Worm (Caenorhabditis elegans) whole organism, dauer: ENCODE measurements around the gene moc-2.

Experiments
- unc-62 ChIP-seq: sonication (generic microtip); optimal IDR thresholded peaks from 2 replicates; lab custom pipeline; 2017; ENCODE audit warnings: missing biosample characterization, missing genetic modification reagents, missing genetic modification characterization

Gene moc-2

DNA sequence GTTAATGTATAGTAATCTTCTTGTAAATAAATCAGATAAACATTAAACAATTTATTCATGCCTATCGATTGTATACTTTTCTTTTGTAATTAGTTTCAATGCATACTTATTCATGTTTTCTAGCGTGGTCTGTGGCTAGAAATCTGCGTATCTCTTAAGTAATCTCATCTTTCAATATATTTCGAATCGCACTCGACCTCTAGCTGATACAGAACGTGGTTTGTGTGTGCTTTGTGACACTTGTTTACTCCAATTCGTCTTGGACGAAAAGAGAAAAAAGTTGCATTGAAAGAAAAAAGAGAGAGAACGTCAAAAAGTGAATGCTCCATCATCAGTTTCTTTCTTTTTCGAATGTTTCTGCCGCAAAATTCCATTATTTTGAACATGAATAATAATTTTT is 5.5 kb downstream of the moc-2 start:
- no peak for TF ChIP-seq unc-62 (GFP tag; lab: Kevin White, UChicago)

- no peak for TF ChIP-seq unc-62 (GFP tag; lab: Kevin White, UChicago)
Measured at ce11 chrV:6496611-6497158, 7.3 kb downstream of the moc-2 start, which contains the start of gene dgtr-1. Gene dgtr-1 (plus strand): TSS chrV:6497108.

ce11 chrV:6495353-6495752 is 8.6 kb downstream of the moc-2 start:
- no peak for TF ChIP-seq unc-62 (GFP tag; lab: Kevin White, UChicago)

- no peak for TF ChIP-seq unc-62 (GFP tag; lab: Kevin White, UChicago)
Measured at ce11 chrV:6493821-6494220, 10.2 kb downstream of the moc-2 start, which contains the start of gene cpt-6. Gene cpt-6 (minus strand): TSS chrV:6493921.

DNA sequence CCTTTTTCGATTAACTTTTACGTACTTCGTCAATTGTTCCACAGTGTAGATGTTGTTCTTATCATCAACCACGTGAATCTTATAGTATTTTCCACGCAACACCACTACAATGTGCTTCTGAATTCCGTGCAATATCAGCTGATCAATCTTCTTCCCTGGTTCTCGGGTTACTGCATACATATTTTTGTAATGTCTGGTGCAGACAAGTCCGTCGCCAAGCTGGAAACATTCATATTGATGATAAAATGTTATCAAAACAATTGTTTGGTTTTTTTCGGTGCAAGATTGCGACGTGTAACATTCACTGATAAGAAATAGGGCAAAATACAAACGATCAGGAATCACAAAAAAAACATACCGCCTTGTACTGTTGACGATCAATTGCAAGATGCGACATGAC is 11.5 kb downstream of the moc-2 start:
- no peak for TF ChIP-seq unc-62 (GFP tag; lab: Kevin White, UChicago)

DNA sequence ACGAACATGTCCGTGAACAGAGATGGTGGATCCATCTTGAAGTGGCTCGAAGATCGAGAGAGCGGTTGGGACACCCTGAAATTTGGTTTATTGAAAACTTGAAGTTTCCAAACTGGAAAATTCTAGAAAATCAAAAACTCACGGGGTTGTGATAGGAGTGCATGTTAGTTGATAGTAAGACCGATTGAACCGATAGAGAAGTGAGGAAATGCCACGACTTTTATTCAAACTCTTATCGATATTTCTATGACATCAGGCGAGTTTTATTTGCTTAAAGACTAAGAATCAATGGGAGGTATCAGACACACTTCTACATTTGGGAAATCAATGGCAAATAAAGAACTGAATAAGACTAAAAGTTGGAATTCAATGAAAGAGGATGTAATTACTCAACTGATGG is 15.1 kb downstream of the moc-2 start, which contains the start of gene lec-10:
lec-10 (minus strand) TSS at position 272 of the 400 bp plus-strand sequence.
- TF ChIP-seq unc-62 (GFP tag; lab: Kevin White, UChicago), result no peak

ce11 chrV:6487878-6488277 is 16.1 kb downstream of the moc-2 start:
- no peak for TF ChIP-seq unc-62 (GFP tag; lab: Kevin White, UChicago)

- no peak for TF ChIP-seq unc-62 (GFP tag; lab: Kevin White, UChicago)
Measured at ce11 chrV:6485109-6485508, 18.9 kb downstream of the moc-2 start.

- TF ChIP-seq unc-62 (GFP tag; lab: Kevin White, UChicago), result no peak
Measured at ce11 chrV:6476026-6476425, 28.0 kb downstream of the moc-2 start.

DNA sequence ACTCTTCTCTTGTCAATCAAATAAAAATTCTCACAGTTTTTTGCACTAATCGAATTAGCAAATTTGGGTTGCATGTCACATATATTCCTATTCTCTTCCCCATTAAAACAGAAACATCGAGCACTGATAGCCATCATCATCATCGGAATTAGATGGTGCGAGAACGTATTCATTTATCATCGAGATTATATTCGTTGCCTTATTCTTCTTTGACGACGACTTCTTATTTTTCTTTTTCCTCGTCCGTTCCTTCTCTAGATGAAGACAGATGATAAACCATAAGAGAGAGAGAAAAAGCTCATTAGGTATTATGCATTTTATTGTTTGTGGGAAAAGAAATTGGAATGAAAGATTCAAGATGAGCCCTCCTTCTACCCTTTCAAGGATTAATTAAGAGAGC is 32.8 kb downstream of the moc-2 start:
- TF ChIP-seq unc-62 (GFP tag; lab: Kevin White, UChicago), result no peak

DNA sequence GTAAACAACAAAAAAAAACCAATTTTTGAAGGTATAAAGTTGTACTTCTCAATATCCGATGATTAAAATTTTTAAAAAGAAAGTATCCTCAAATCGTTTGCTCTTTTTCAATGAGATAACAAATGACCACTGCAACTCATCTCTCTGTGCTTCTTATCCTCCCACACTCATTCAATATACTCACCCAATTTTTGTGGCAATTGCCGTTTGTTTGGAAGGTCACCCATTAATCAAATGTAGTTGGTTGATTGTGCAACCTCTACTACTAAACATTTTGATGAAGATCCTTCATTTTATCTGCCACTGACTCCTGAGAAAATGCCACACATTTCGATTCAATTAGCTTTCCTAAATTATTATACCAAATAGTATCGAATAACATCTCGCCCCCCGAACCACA is 36.3 kb downstream of the moc-2 start:
- no peak for TF ChIP-seq unc-62 (GFP tag; lab: Kevin White, UChicago)

DNA sequence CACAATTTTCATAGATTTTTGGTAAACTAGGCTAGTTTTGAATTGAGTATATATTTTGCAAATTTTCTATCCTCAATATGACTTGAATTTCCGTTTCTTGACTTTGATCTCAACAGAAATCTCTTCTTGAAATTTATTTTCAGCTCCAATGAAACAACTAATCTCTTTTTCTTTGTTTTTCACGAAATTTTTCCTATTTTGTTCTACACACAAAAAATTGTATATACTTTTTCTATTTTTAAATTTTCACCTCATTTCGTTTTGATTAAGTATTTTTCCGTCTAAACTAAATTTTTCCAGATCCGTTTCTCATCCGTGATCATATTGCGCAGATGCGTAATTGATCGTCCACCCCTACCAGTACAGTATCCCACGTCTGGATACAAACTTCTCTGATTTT is 39.2 kb downstream of the moc-2 start, which contains the start of gene unc-83:
unc-83 (plus strand) TSS at position 301 of the 400 bp plus-strand sequence.
- no peak for TF ChIP-seq unc-62 (GFP tag; lab: Kevin White, UChicago)

DNA sequence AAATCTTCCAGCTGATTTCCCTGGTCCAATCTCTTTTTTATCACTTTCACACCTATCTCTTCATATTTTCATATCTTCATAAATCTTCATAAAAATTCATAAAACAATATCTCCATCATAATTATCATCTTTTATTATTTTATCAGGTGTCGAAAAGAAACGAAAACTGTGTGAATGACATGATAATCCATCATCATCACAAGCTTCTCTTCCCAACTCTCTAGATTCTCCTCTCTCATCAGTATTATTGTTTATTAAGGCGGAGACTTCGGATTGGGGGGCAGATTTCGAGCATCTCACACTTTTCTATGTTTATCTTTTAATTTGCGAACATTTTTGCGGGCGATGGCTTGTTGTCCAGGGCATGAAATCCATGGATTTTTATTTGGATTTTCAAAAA is 39.7 kb downstream of the moc-2 start:
- TF ChIP-seq unc-62 (GFP tag; lab: Kevin White, UChicago), result no peak

- no peak for TF ChIP-seq unc-62 (GFP tag; lab: Kevin White, UChicago)
Measured at ce11 chrV:6462606-6463005, 41.4 kb downstream of the moc-2 start.

ce11 chrV:6461250-6461649 is 42.7 kb downstream of the moc-2 start:
- no peak for TF ChIP-seq unc-62 (GFP tag; lab: Kevin White, UChicago)

ce11 chrV:6458302-6458998 is 45.5 kb downstream of the moc-2 start:
- no peak for TF ChIP-seq unc-62 (GFP tag; lab: Kevin White, UChicago)

DNA sequence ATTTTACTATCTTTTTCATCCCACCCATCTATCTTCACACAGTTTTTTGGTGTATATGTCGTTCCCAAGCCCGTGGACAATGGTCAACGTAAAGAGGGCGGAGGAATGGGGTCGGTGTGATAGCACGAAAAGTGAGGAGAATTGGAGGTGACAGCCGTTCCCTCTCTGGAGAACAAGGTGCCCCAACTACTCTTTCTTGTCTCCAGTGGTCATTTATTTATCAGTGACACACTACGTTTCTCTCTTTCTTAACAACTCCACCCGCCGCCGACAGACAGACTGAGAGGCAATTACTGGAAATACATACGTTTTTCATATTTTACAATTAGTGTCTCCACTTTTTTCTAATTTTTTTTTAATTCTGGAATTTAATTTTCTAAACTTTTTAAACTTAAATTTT is 47.1 kb downstream of the moc-2 start:
- no peak for TF ChIP-seq unc-62 (GFP tag; lab: Kevin White, UChicago)
